1 fruit fly cellular context compared by ENCODE assay signal in the genomic region with DNA sequence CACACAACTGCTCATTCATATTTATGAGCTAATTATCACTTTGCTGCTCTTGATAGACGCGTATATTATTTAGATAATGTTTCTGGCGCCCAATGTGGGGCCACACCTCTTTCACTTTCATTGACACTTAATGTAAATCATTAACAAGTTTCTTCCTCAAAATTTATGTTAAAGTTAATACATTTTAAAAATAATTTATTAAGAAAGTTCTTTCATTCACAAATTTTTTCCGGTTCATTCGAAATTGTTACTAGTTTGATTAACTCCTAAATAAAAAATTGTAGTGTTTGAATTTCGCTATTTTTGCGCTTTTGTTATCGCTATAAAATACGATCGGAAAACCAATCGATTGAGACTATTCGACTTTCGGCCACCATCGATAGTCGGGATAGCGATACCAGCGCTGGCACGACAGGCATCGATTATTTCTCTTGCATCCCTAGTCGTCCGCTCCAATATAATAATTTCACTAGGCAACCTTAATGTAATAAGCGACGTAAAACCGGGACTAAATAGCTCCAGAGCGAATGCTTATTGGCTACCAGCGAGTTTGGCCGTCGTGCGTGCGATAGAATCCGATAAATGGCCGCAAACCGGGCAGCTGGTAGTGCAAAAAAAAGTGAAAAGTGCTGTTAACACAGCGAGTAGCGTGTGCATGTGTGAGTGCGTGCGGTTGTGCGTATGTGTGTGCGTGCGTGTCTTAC.
TF ChIP-seq lines count a peak whose summit lies in the region.

A gene (plus strand): TSS at position 417 of the 704 bp plus-strand sequence.

TF ChIP-seq in whole organism, embryonic, 481 proteins besides CTCF, POLR2A, EP300 and RAD21 (continued from another document and continues in another):
- TF ChIP-seq CG12744 (GFP tag; optimal IDR thresholded peaks at IDR 0.05; lab: Kevin White, UChicago) (no peak), CG31388 (GFP tag; optimal IDR thresholded peaks at IDR 0.05; lab: Kevin White, UChicago) (no peak), onecut (GFP tag; IDR thresholded peaks at IDR 0.05; lab: Robert Waterston, UW) (peak; percentile 61; the same call in 1 of the 2 replicates), corto (GFP tag; optimal IDR thresholded peaks at IDR 0.05; lab: Kevin White, UChicago) (no peak), Sin3A (optimal IDR thresholded peaks at IDR 0.05; lab: Kevin White, UChicago) (peak; percentile 72), inv (GFP tag; IDR thresholded peaks at IDR 0.05; lab: Robert Waterston, UW; ENCODE audit: partially characterized antibody) (peak; percentile 93), CG34422 (GFP tag; IDR thresholded peaks at IDR 0.05; lab: Robert Waterston, UW) (peak; percentile 52; the same call in 1 of the 3 replicates), ato (GFP tag; IDR thresholded peaks at IDR 0.05; lab: Robert Waterston, UW; ENCODE audit: partially characterized antibody) (peak; percentile 98), CG18011 (GFP tag; optimal IDR thresholded peaks at IDR 0.05; lab: Kevin White, UChicago) (no peak), CG11085 (GFP tag; IDR thresholded peaks at IDR 0.05; lab: Robert Waterston, UW) (no peak), unc-4 (GFP tag; IDR thresholded peaks at IDR 0.05; lab: Robert Waterston, UW; ENCODE audit: partially characterized antibody) (peak; percentile 91), CG6791 (GFP tag; IDR thresholded peaks at IDR 0.05; lab: Robert Waterston, UW; ENCODE audit: partially characterized antibody) (peak; percentile 99), fru (optimal IDR thresholded peaks at IDR 0.05; lab: Kevin White, UChicago) (no peak), CG2116 (GFP tag; optimal IDR thresholded peaks at IDR 0.05; lab: Kevin White, UChicago) (peak; percentile 97), hbn (GFP tag; IDR thresholded peaks at IDR 0.05; lab: Robert Waterston, UW; ENCODE audit: partially characterized antibody) (peak; percentile 87), CG8281 (tag; optimal IDR thresholded peaks at IDR 0.05; lab: Kevin White, UChicago) (no peak), zen (tag; optimal IDR thresholded peaks at IDR 0.05; lab: Kevin White, UChicago) (peak; percentile 47), Med (GFP tag; lab: Kevin White, UChicago) (peak; percentile 83), CG7745 (tag; optimal IDR thresholded peaks at IDR 0.05; lab: Kevin White, UChicago) (no peak), CG17186 (GFP tag; optimal IDR thresholded peaks at IDR 0.05; lab: Kevin White, UChicago) (peak; percentile 75), sd (tag; optimal IDR thresholded peaks at IDR 0.05; lab: Kevin White, UChicago) (no peak), phol (tag; optimal IDR thresholded peaks at IDR 0.05; lab: Kevin White, UChicago) (peak; percentile 49), trem (tag; optimal IDR thresholded peaks at IDR 0.05; lab: Kevin White, UChicago) (peak; percentile 54), E2f2 (GFP tag; IDR thresholded peaks at IDR 0.05; lab: Robert Waterston, UW) (peak; percentile 94), br (optimal IDR thresholded peaks at IDR 0.05; lab: Kevin White, UChicago) (no peak), stc (GFP tag; IDR thresholded peaks at IDR 0.05; lab: Robert Waterston, UW) (no peak), crp (GFP tag; optimal IDR thresholded peaks at IDR 0.05; lab: Kevin White, UChicago) (peak in 1 of 2 experiments; percentile 8), vfl (GFP tag; optimal IDR thresholded peaks at IDR 0.05; lab: Kevin White, UChicago) (no peak), CG33213 (GFP tag; optimal IDR thresholded peaks at IDR 0.05; lab: Kevin White, UChicago) (peak; percentile 37), CG11247 (GFP tag; IDR thresholded peaks at IDR 0.05; lab: Robert Waterston, UW) (no peak), klu (GFP tag; IDR thresholded peaks at IDR 0.05; lab: Robert Waterston, UW) (no peak), gfzf (GFP tag; optimal IDR thresholded peaks at IDR 0.05; lab: Kevin White, UChicago) (peak; percentile 27), Ada2b (GFP tag; IDR thresholded peaks at IDR 0.05; lab: Robert Waterston, UW) (no peak), CG3407 (GFP tag; optimal IDR thresholded peaks at IDR 0.05; lab: Kevin White, UChicago) (no peak), CG15479 (GFP tag; optimal IDR thresholded peaks at IDR 0.05; lab: Kevin White, UChicago) (no peak), Atf6 (GFP tag; IDR thresholded peaks at IDR 0.05; lab: Robert Waterston, UW) (no peak), gce (GFP tag; IDR thresholded peaks at IDR 0.05; lab: Robert Waterston, UW) (no peak), CG3726 (GFP tag; IDR thresholded peaks at IDR 0.05; lab: Robert Waterston, UW) (no peak), CG32772 (GFP tag; IDR thresholded peaks at IDR 0.05; lab: Robert Waterston, UW) (no peak), mirr (GFP tag; optimal IDR thresholded peaks at IDR 0.05; lab: Kevin White, UChicago) (peak; percentile 18), HLH3B (GFP tag; IDR thresholded peaks at IDR 0.05; lab: Robert Waterston, UW) (no peak), CG15073 (GFP tag; optimal IDR thresholded peaks at IDR 0.05; lab: Kevin White, UChicago) (no peak), CG2129 (GFP tag; IDR thresholded peaks at IDR 0.05; lab: Robert Waterston, UW; ENCODE audit: partially characterized antibody) (peak; percentile 78), Pdp1 (GFP tag; optimal IDR thresholded peaks at IDR 0.05; lab: Kevin White, UChicago) (peak in 1 of 2 experiments; percentile 24), CG14710 (tag; optimal IDR thresholded peaks at IDR 0.05; lab: Kevin White, UChicago) (peak; percentile 50), HmgZ (tag; optimal IDR thresholded peaks at IDR 0.05; lab: Kevin White, UChicago) (peak; percentile 37), exex (tag; optimal IDR thresholded peaks at IDR 0.05; lab: Kevin White, UChicago) (no peak), gro (GFP tag; optimal IDR thresholded peaks at IDR 0.05; lab: Kevin White, UChicago) (peak; percentile 65), ase (GFP tag; IDR thresholded peaks at IDR 0.05; lab: Robert Waterston, UW) (no peak), Ets97D (GFP tag; optimal IDR thresholded peaks at IDR 0.05; lab: Kevin White, UChicago) (peak; percentile 76), Dek (tag; optimal IDR thresholded peaks at IDR 0.05; lab: Kevin White, UChicago) (peak; percentile 14), CG9609 (GFP tag; optimal IDR thresholded peaks at IDR 0.05; lab: Kevin White, UChicago) (peak; percentile 16), ac (GFP tag; optimal IDR thresholded peaks at IDR 0.05; lab: Kevin White, UChicago) (no peak), CG8924 (tag; optimal IDR thresholded peaks at IDR 0.05; lab: Kevin White, UChicago) (peak; percentile 27), CG14860 (GFP tag; IDR thresholded peaks at IDR 0.05; lab: Robert Waterston, UW; ENCODE audit: partially characterized antibody) (peak; percentile 97), stwl (tag; optimal IDR thresholded peaks at IDR 0.05; lab: Kevin White, UChicago) (peak; percentile 81), CG13424 (tag; optimal IDR thresholded peaks at IDR 0.05; lab: Kevin White, UChicago) (no peak), CG10979 (tag; optimal IDR thresholded peaks at IDR 0.05; lab: Kevin White, UChicago) (peak; percentile 16), CG10147 (GFP tag; optimal IDR thresholded peaks at IDR 0.05; lab: Kevin White, UChicago) (no peak), abd-A (tag; optimal IDR thresholded peaks at IDR 0.05; lab: Kevin White, UChicago) (no peak), nmo (GFP tag; optimal IDR thresholded peaks at IDR 0.05; lab: Kevin White, UChicago) (peak; percentile 62), Nf-YC (tag; optimal IDR thresholded peaks at IDR 0.05; lab: Kevin White, UChicago) (no peak), chinmo (GFP tag; IDR thresholded peaks at IDR 0.05; lab: Robert Waterston, UW; ENCODE audit: partially characterized antibody) (peak; percentile 91; the same call in 2 of the 4 replicates), tna (GFP tag; IDR thresholded peaks at IDR 0.05; lab: Robert Waterston, UW; ENCODE audit: partially characterized antibody) (peak; percentile 98), CG4404 (GFP tag; IDR thresholded peaks at IDR 0.05; lab: Robert Waterston, UW) (no peak), CG7963 (GFP tag; IDR thresholded peaks at IDR 0.05; lab: Robert Waterston, UW; ENCODE audit: partially characterized antibody) (peak; percentile 97), CG3163 (GFP tag; optimal IDR thresholded peaks at IDR 0.05; lab: Kevin White, UChicago) (peak; percentile 5), zen2 (GFP tag; IDR thresholded peaks at IDR 0.05; lab: Robert Waterston, UW; ENCODE audit: partially characterized antibody) (peak; percentile 94), Adf1 (GFP tag; IDR thresholded peaks at IDR 0.05; lab: Robert Waterston, UW) (no peak), HmgD (GFP tag; optimal IDR thresholded peaks at IDR 0.05; lab: Kevin White, UChicago) (peak; percentile 42), CG12391 (tag; optimal IDR thresholded peaks at IDR 0.05; lab: Kevin White, UChicago) (peak; percentile 12), repo (GFP tag; optimal IDR thresholded peaks at IDR 0.05; lab: Kevin White, UChicago) (no peak), CG34224 (GFP tag; IDR thresholded peaks at IDR 0.05; lab: Robert Waterston, UW; ENCODE audit: partially characterized antibody) (peak; percentile 95), aop (GFP tag; IDR thresholded peaks at IDR 0.05; lab: Robert Waterston, UW) (no peak), cg (GFP tag; optimal IDR thresholded peaks at IDR 0.05; lab: Kevin White, UChicago) (peak; percentile 96), CG12299 (tag; optimal IDR thresholded peaks at IDR 0.05; lab: Kevin White, UChicago) (peak; percentile 10), sens (GFP tag; lab: Kevin White, UChicago) (peak; percentile 77), esg (GFP tag; conservative IDR thresholded peaks at IDR 0.05; lab: Robert Waterston, UW) (no peak), Dad (GFP tag; optimal IDR thresholded peaks at IDR 0.05; lab: Kevin White, UChicago) (no peak), CG6272 (GFP tag; IDR thresholded peaks at IDR 0.05; lab: Robert Waterston, UW) (peak; percentile 13; the same call in 1 of the 2 replicates), hth (optimal IDR thresholded peaks at IDR 0.05; lab: Kevin White, UChicago) (no peak), CG2199 (GFP tag; IDR thresholded peaks at IDR 0.05; lab: Robert Waterston, UW) (no peak), CG10274 (GFP tag; optimal IDR thresholded peaks at IDR 0.05; lab: Kevin White, UChicago) (no peak), mld (GFP tag; IDR thresholded peaks at IDR 0.05; lab: Robert Waterston, UW; ENCODE audit: partially characterized antibody) (peak; percentile 97), zf30C (GFP tag; optimal IDR thresholded peaks at IDR 0.05; lab: Kevin White, UChicago) (no peak), her (GFP tag; optimal IDR thresholded peaks at IDR 0.05; lab: Kevin White, UChicago) (no peak), CG6175 (GFP tag; IDR thresholded peaks at IDR 0.05; lab: Robert Waterston, UW) (no peak), CG30403 (GFP tag; optimal IDR thresholded peaks at IDR 0.05; lab: Kevin White, UChicago) (no peak), CG4617 (GFP tag; optimal IDR thresholded peaks at IDR 0.05; lab: Kevin White, UChicago; ENCODE audit: borderline replicate concordance) (peak; percentile 92), pzg (GFP tag; optimal IDR thresholded peaks at IDR 0.05; lab: Kevin White, UChicago) (peak; percentile 92), CkIIα-i1 (GFP tag; IDR thresholded peaks at IDR 0.05; lab: Robert Waterston, UW) (no peak), Dll (GFP tag; IDR thresholded peaks at IDR 0.05; lab: Robert Waterston, UW; ENCODE audit: partially characterized antibody) (peak; percentile 91), dmrt11E (tag; optimal IDR thresholded peaks at IDR 0.05; lab: Kevin White, UChicago) (no peak), pan (optimal IDR thresholded peaks at IDR 0.05; lab: Kevin White, UChicago) (no peak), pan (GFP tag; optimal IDR thresholded peaks at IDR 0.05 in 1 of 2, IDR thresholded peaks at IDR 0.05 in 1 of 2) (no peak), CG15514 (GFP tag; optimal IDR thresholded peaks at IDR 0.05; lab: Kevin White, UChicago) (peak; percentile 60), CG31365 (tag; optimal IDR thresholded peaks at IDR 0.05; lab: Kevin White, UChicago) (no peak), grau (tag; optimal IDR thresholded peaks at IDR 0.05; lab: Kevin White, UChicago) (peak; percentile 10), CG17328 (GFP tag; IDR thresholded peaks at IDR 0.05; lab: Robert Waterston, UW) (no peak), CG9797 (GFP tag; optimal IDR thresholded peaks at IDR 0.05; lab: Kevin White, UChicago) (peak; percentile 44), ftz-f1 (GFP tag; optimal IDR thresholded peaks at IDR 0.05; lab: Kevin White, UChicago) (peak; percentile 19), Gug (GFP tag; IDR thresholded peaks at IDR 0.05; lab: Robert Waterston, UW) (no peak), vnd (GFP tag; IDR thresholded peaks at IDR 0.05; lab: Robert Waterston, UW; ENCODE audit: partially characterized antibody) (peak; percentile 94), CG6254 (GFP tag; optimal IDR thresholded peaks at IDR 0.05; lab: Kevin White, UChicago) (no peak), Sox102F (GFP tag; optimal IDR thresholded peaks at IDR 0.05; lab: Kevin White, UChicago) (no peak), CG17385 (GFP tag; optimal IDR thresholded peaks at IDR 0.05; lab: Kevin White, UChicago) (no peak), danr (GFP tag; IDR thresholded peaks at IDR 0.05; lab: Robert Waterston, UW) (no peak), dpn (GFP tag; optimal IDR thresholded peaks at IDR 0.05; lab: Kevin White, UChicago) (peak in 1 of 2 experiments; percentile 15), Max (GFP tag; optimal IDR thresholded peaks at IDR 0.05; lab: Kevin White, UChicago) (peak; percentile 6), CG7271 (tag; optimal IDR thresholded peaks at IDR 0.05; lab: Kevin White, UChicago) (no peak), mam (GFP tag; optimal IDR thresholded peaks at IDR 0.05; lab: Kevin White, UChicago) (no peak), Dip2 (GFP tag; IDR thresholded peaks at IDR 0.05; lab: Robert Waterston, UW) (no peak), chif (GFP tag; optimal IDR thresholded peaks at IDR 0.05; lab: Kevin White, UChicago) (no peak), bbx (GFP tag; IDR thresholded peaks at IDR 0.05; lab: Robert Waterston, UW; ENCODE audit: partially characterized antibody) (peak; percentile 97), CG11695 (GFP tag; IDR thresholded peaks at IDR 0.05; lab: Robert Waterston, UW) (no peak), lilli (GFP tag; optimal IDR thresholded peaks at IDR 0.05; lab: Kevin White, UChicago) (peak; percentile 27), CG17829 (tag; optimal IDR thresholded peaks at IDR 0.05; lab: Kevin White, UChicago) (peak; percentile 52), CG13287 (GFP tag; IDR thresholded peaks at IDR 0.05; lab: Robert Waterston, UW; ENCODE audit: partially characterized antibody) (peak; percentile 96), CG8478 (optimal IDR thresholded peaks at IDR 0.05; lab: Kevin White, UChicago) (peak; percentile 87), sima (GFP tag; optimal IDR thresholded peaks at IDR 0.05; lab: Kevin White, UChicago) (no peak), Lhr (GFP tag; optimal IDR thresholded peaks at IDR 0.05; lab: Kevin White, UChicago) (peak; percentile 32), Rx (GFP tag; IDR thresholded peaks at IDR 0.05; lab: Robert Waterston, UW) (no peak), tll (GFP tag; optimal IDR thresholded peaks at IDR 0.05; lab: Kevin White, UChicago) (no peak)
